Worm (Caenorhabditis elegans): ENCODE data around the gene T28D9.11.
A peak's percentile ranks its signal among the peaks of the same experiment; 100 is the strongest.

DNA sequence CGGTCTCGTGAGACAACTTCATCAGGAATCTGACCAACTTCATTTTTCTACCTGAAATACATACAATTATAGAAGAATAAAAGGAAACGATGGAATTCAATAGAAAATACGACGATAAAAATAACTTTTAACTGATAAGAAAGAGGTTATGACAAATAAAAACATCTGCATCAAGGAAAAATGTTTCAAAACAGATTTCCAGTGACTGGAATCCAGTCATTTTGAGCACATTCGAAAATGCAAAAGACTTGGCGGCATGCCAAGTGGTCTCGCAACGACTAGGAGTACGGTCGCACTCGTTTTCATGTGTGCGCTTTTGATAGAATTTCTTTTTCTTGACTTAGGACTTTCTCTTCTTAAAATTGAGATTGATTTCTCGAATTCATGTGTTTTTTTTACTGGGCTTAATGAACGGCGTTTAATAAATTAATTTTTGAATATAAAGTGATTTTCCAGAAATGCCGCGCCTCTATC is 2.0 kb downstream of the T28D9.11 start, which contains the start of the genes snr-3 and rsp-5:
- TF ChIP-seq unc-62 (GFP tag; optimal IDR thresholded peaks at IDR 0.05) (no peak), nhr-76 (tag; optimal IDR thresholded peaks at IDR 0.05) (no peak), skn-1 (tag; optimal IDR thresholded peaks at IDR 0.05) (peak; percentile 46), alr-1 (tag; optimal IDR thresholded peaks at IDR 0.05; ENCODE audit: borderline replicate concordance) (no peak), pax-3 (tag; optimal IDR thresholded peaks at IDR 0.05) (no peak), egl-27 (tag; optimal IDR thresholded peaks at IDR 0.05) (no peak), mdl-1 (tag; optimal IDR thresholded peaks at IDR 0.05) (peak in 1 of 2 experiments; percentile 41), elt-3 (tag; optimal IDR thresholded peaks at IDR 0.05) (peak in 2 of 6 experiments; percentile 43 to 61), ceh-88 (GFP tag; IDR thresholded peaks at IDR 0.05) (no peak), snpc-4 (tag; optimal IDR thresholded peaks at IDR 0.05) (peak; percentile 57), lin-39 (tag; optimal IDR thresholded peaks at IDR 0.05) (no peak), elt-2 (tag; optimal IDR thresholded peaks at IDR 0.05) (peak; percentile 32)

Measured in whole organism, L1 larva.